Comparison of ENCODE assay signal across 4 worm cellular contexts in the genomic region with DNA sequence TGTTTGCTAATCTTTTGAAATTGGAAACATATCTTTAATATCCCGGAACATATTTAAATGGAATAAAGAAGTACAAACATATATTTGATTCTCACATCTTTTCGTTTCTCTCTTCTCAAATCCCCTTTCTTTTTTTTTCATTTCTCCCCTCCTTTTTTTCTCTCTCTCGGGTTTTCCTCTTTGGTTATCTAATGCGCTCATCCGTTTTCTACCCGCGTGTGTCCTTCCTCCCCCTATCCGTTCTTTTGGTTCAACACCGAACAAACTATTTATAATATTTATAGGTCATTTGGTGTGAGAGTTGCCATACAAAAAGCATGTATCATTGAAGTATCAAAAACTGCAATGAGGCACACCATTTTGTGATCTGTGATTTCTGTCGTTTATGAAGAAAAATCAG.
TF ChIP-seq lines count a peak whose summit lies in the region.

No protein-coding gene starts in this region.

TF ChIP-seq in whole organism, L1 larva, 84 proteins besides CTCF, POLR2A, EP300 and RAD21 (continued from another document):
- TF ChIP-seq elt-3 (tag; optimal IDR thresholded peaks at IDR 0.05; lab: Kevin White, UChicago) (peak in 2 of 6 experiments; percentile 6 to 24), unc-98 (GFP tag; IDR thresholded peaks at IDR 0.05; lab: Robert Waterston, UW) (no peak), lsy-2 (tag; optimal IDR thresholded peaks at IDR 0.05; lab: Kevin White, UChicago) (peak; percentile 19 to 26), fkh-8 (tag; optimal IDR thresholded peaks at IDR 0.05; lab: Kevin White, UChicago) (peak; percentile 1), hlh-17 (GFP tag; optimal IDR thresholded peaks at IDR 0.05; lab: Kevin White, UChicago; ENCODE audit: borderline replicate concordance) (no peak), mep-1 (tag; optimal IDR thresholded peaks at IDR 0.05; lab: Kevin White, UChicago) (peak; percentile 36), swsn-7 (tag; optimal IDR thresholded peaks at IDR 0.05; lab: Kevin White, UChicago) (peak; percentile 9), xbp-1 (tag; optimal IDR thresholded peaks at IDR 0.05; lab: Kevin White, UChicago) (no peak), ceh-82 (tag; optimal IDR thresholded peaks at IDR 0.05; lab: Kevin White, UChicago) (peak in 1 of 3 experiments; percentile 25), blmp-1 (tag; optimal IDR thresholded peaks at IDR 0.05; lab: Kevin White, UChicago) (peak; percentile 95), snu-23 (GFP tag; optimal IDR thresholded peaks at IDR 0.05; lab: Kevin White, UChicago) (peak; percentile 56), ztf-11 (tag; optimal IDR thresholded peaks at IDR 0.05; lab: Kevin White, UChicago) (no peak), lin-14 (GFP tag; optimal IDR thresholded peaks at IDR 0.05; lab: Kevin White, UChicago) (peak; percentile 91), egl-13 (tag; optimal IDR thresholded peaks at IDR 0.05; lab: Kevin White, UChicago) (peak; percentile 41), nhr-12 (tag; optimal IDR thresholded peaks at IDR 0.05; lab: Kevin White, UChicago) (no peak), snpc-4 (tag; optimal IDR thresholded peaks at IDR 0.05; lab: Kevin White, UChicago) (no peak), fos-1 (tag; optimal IDR thresholded peaks at IDR 0.05; lab: Kevin White, UChicago) (no peak), irx-1 (tag; optimal IDR thresholded peaks at IDR 0.05; lab: Kevin White, UChicago) (no peak)

TF ChIP-seq in whole organism, L2 larva, 48 proteins besides CTCF, POLR2A, EP300 and RAD21 (continued from another document):
- TF ChIP-seq ceh-16 (tag; optimal IDR thresholded peaks at IDR 0.05; lab: Kevin White, UChicago) (peak; percentile 0), F13H6.1 (tag; optimal IDR thresholded peaks at IDR 0.05; lab: Kevin White, UChicago) (peak; percentile 75), mab-5 (tag; optimal IDR thresholded peaks at IDR 0.05; lab: Kevin White, UChicago) (peak; percentile 45), lin-11 (tag; optimal IDR thresholded peaks at IDR 0.05; lab: Kevin White, UChicago) (no peak), nhr-11 (tag; optimal IDR thresholded peaks at IDR 0.05; lab: Kevin White, UChicago) (no peak), sma-9 (GFP tag; optimal IDR thresholded peaks at IDR 0.05; lab: Kevin White, UChicago) (peak; percentile 82), sma-9 (tag; optimal IDR thresholded peaks at IDR 0.05; lab: Kevin White, UChicago) (no peak), nhr-129 (tag; optimal IDR thresholded peaks at IDR 0.05; lab: Kevin White, UChicago) (peak; percentile 12), sma-3 (GFP tag; optimal IDR thresholded peaks at IDR 0.05; lab: Kevin White, UChicago) (peak; percentile 12), nhr-25 (tag; optimal IDR thresholded peaks at IDR 0.05; lab: Kevin White, UChicago) (peak; percentile 52), elt-3 (tag; optimal IDR thresholded peaks at IDR 0.05; lab: Kevin White, UChicago) (no peak), C34F6.9 (tag; optimal IDR thresholded peaks at IDR 0.05; lab: Kevin White, UChicago) (peak; percentile 64), gmeb-1 (tag; optimal IDR thresholded peaks at IDR 0.05; lab: Kevin White, UChicago) (no peak), unc-39 (tag; optimal IDR thresholded peaks at IDR 0.05; lab: Kevin White, UChicago) (no peak)

TF ChIP-seq in whole organism, L3 larva, 47 proteins besides CTCF, POLR2A, EP300 and RAD21 (continued from another document):
- TF ChIP-seq ceh-9 (tag; optimal IDR thresholded peaks at IDR 0.05; lab: Kevin White, UChicago) (no peak), tbx-2 (tag; optimal IDR thresholded peaks at IDR 0.05; lab: Kevin White, UChicago) (no peak), nhr-12 (tag; optimal IDR thresholded peaks at IDR 0.05; lab: Kevin White, UChicago) (no peak), ztf-11 (tag; optimal IDR thresholded peaks at IDR 0.05; lab: Kevin White, UChicago) (no peak), pha-4 (tag; optimal IDR thresholded peaks at IDR 0.05; lab: Kevin White, UChicago) (no peak), nhr-237 (tag; optimal IDR thresholded peaks at IDR 0.05; lab: Kevin White, UChicago) (no peak), nhr-77 (tag; optimal IDR thresholded peaks at IDR 0.05; lab: Kevin White, UChicago) (no peak), ama-1 (optimal IDR thresholded peaks at IDR 0.05; lab: Kevin White, UChicago) (no peak), aly-2 (tag; optimal IDR thresholded peaks at IDR 0.05; lab: Kevin White, UChicago) (no peak), nhr-11 (tag; optimal IDR thresholded peaks at IDR 0.05; lab: Kevin White, UChicago) (no peak), daf-12 (tag; optimal IDR thresholded peaks at IDR 0.05; lab: Kevin White, UChicago) (no peak), snpc-4 (tag; optimal IDR thresholded peaks at IDR 0.05; lab: Kevin White, UChicago) (peak; percentile 33), elt-2 (tag; optimal IDR thresholded peaks at IDR 0.05; lab: Kevin White, UChicago) (no peak), eor-1 (tag; optimal IDR thresholded peaks at IDR 0.05; lab: Kevin White, UChicago) (no peak), pqm-1 (tag; optimal IDR thresholded peaks at IDR 0.05; lab: Kevin White, UChicago) (no peak), skn-1 (tag; optimal IDR thresholded peaks at IDR 0.05; lab: Kevin White, UChicago) (no peak), nhr-23 (tag; optimal IDR thresholded peaks at IDR 0.05; lab: Kevin White, UChicago) (peak; percentile 40), fos-1 (tag; optimal IDR thresholded peaks at IDR 0.05; lab: Kevin White, UChicago) (no peak), ceh-16 (tag; optimal IDR thresholded peaks at IDR 0.05; lab: Kevin White, UChicago) (no peak), ceh-82 (tag; optimal IDR thresholded peaks at IDR 0.05; lab: Kevin White, UChicago) (no peak), sea-2 (GFP tag; optimal IDR thresholded peaks at IDR 0.05; lab: Kevin White, UChicago) (no peak), nhr-76 (tag; optimal IDR thresholded peaks at IDR 0.05; lab: Kevin White, UChicago) (no peak), ztf-4 (tag; optimal IDR thresholded peaks at IDR 0.05; lab: Kevin White, UChicago) (no peak), mml-1 (tag; optimal IDR thresholded peaks at IDR 0.05; lab: Kevin White, UChicago) (no peak), R02D3.7 (tag; optimal IDR thresholded peaks at IDR 0.05; lab: Kevin White, UChicago) (no peak), unc-39 (tag; optimal IDR thresholded peaks at IDR 0.05; lab: Kevin White, UChicago) (no peak), egl-27 (tag; optimal IDR thresholded peaks at IDR 0.05; lab: Kevin White, UChicago) (no peak), nhr-28 (tag; optimal IDR thresholded peaks at IDR 0.05; lab: Kevin White, UChicago) (no peak), elt-1 (tag; optimal IDR thresholded peaks at IDR 0.05; lab: Kevin White, UChicago) (peak; percentile 52), nfya-1 (tag; optimal IDR thresholded peaks at IDR 0.05; lab: Kevin White, UChicago; ENCODE audit: insufficient read depth) (peak; percentile 48), nhr-25 (tag; optimal IDR thresholded peaks at IDR 0.05; lab: Kevin White, UChicago) (peak; percentile 20), lin-15B (tag; optimal IDR thresholded peaks at IDR 0.05; lab: Kevin White, UChicago) (no peak), nhr-67 (tag; optimal IDR thresholded peaks at IDR 0.05; lab: Kevin White, UChicago) (no peak), zag-1 (tag; optimal IDR thresholded peaks at IDR 0.05; lab: Kevin White, UChicago) (no peak), jun-1 (tag; optimal IDR thresholded peaks at IDR 0.05; lab: Kevin White, UChicago) (no peak), lsy-12 (tag; optimal IDR thresholded peaks at IDR 0.05; lab: Kevin White, UChicago) (no peak)
TF ChIP-seq in whole organism, L3 larva: peak in this region for 8.

TF ChIP-seq in whole organism, L4 larva, 104 proteins besides CTCF, POLR2A, EP300 and RAD21 (continued from another document):
- peak in 1 of 2 experiments; percentile 67 for TF ChIP-seq lsy-2 (tag; optimal IDR thresholded peaks at IDR 0.05; lab: Kevin White, UChicago)
- TF ChIP-seq hlh-30 (tag; optimal IDR thresholded peaks at IDR 0.05; lab: Kevin White, UChicago; ENCODE audit: insufficient read depth): peak; percentile 5
- peak; percentile 21 for TF ChIP-seq aha-1 (tag; lab: Kevin White, UChicago)
- peak; percentile 51 for TF ChIP-seq nhr-28 (tag; optimal IDR thresholded peaks at IDR 0.05; lab: Kevin White, UChicago)
- peak; percentile 19 for TF ChIP-seq F37D6.2 (tag; optimal IDR thresholded peaks at IDR 0.05; lab: Kevin White, UChicago)
- TF ChIP-seq unc-62 (GFP tag; optimal IDR thresholded peaks at IDR 0.05 in 1 of 2; lab: Kevin White, UChicago): no peak
- no peak for TF ChIP-seq unc-62 (tag; optimal IDR thresholded peaks at IDR 0.05; lab: Kevin White, UChicago)
- TF ChIP-seq zip-11 (GFP tag; IDR thresholded peaks at IDR 0.05; lab: Robert Waterston, UW): no peak
- peak; percentile 38 for TF ChIP-seq hlh-11 (tag; optimal IDR thresholded peaks at IDR 0.05; lab: Kevin White, UChicago)
- TF ChIP-seq dmd-6 (GFP tag; IDR thresholded peaks at IDR 0.05; lab: Robert Waterston, UW): peak; percentile 53
- TF ChIP-seq ctbp-1 (GFP tag; IDR thresholded peaks at IDR 0.05; lab: Robert Waterston, UW): peak; percentile 77
